Fruit fly (Drosophila melanogaster) whole organism, embryonic: ENCODE data around the gene CG5639.
A peak's percentile ranks its signal among the peaks of the same experiment; 100 is the strongest.

Experiments used
- B-H1 ChIP-seq: fragments of 200-800 bp; sonication (Bioruptor generic); IDR thresholded peaks from 3 replicates; pipeline ENCODE4 v1.3.6; 2022; ENCODE audit warnings: missing biosample characterization, missing genetic modification characterization
- B-H2 ChIP-seq: fragments of 200-800 bp; sonication (Bioruptor generic); optimal IDR thresholded peaks from 2 replicates; lab custom pipeline; 2018; ENCODE audit warnings: missing biosample characterization, mild to moderate bottlenecking, missing genetic modification characterization
- Bteb2 ChIP-seq: fragments of 200-800 bp; sonication (Bioruptor generic); optimal IDR thresholded peaks from 2 replicates; lab custom pipeline; 2016; ENCODE audit warnings: missing biosample characterization, missing genetic modification characterization
- CG10147 ChIP-seq: fragments of 200-800 bp; sonication (Bioruptor generic); optimal IDR thresholded peaks from 2 replicates; lab custom pipeline; 2019; ENCODE audit warnings: missing biosample characterization, mild to moderate bottlenecking, missing genetic modification characterization, moderate library complexity
- CG11695 ChIP-seq: fragments of 200-800 bp; sonication (Bioruptor generic); IDR thresholded peaks from 3 replicates; pipeline ENCODE4 v1.3.6; 2022; ENCODE audit warnings: missing biosample characterization, missing genetic modification characterization
- CG18599 ChIP-seq: fragments of 200-800 bp; sonication (Bioruptor generic); optimal IDR thresholded peaks from 3 replicates; lab custom pipeline; 2017; ENCODE audit warnings: missing biosample characterization, missing genetic modification characterization, mild to moderate bottlenecking, moderate library complexity, missing genetic modification reagents
- CG18619 ChIP-seq: fragments of 200-800 bp; sonication (Bioruptor generic); optimal IDR thresholded peaks from 3 replicates; lab custom pipeline; 2017; ENCODE audit warnings: missing biosample characterization, mild to moderate bottlenecking, missing genetic modification characterization
- CG2120 ChIP-seq: fragments of 200-800 bp; sonication (Bioruptor generic); optimal IDR thresholded peaks from 3 replicates; lab custom pipeline; 2016; ENCODE audit warnings: missing biosample characterization, missing genetic modification characterization
- CG2678 ChIP-seq: fragments of 200-800 bp; sonication (Bioruptor generic); optimal IDR thresholded peaks from 3 replicates; lab custom pipeline; 2019; ENCODE audit warnings: missing biosample characterization, mild to moderate bottlenecking, missing genetic modification characterization, moderate library complexity
- CG30020 ChIP-seq: fragments of 200-800 bp; optimal IDR thresholded peaks from 2 replicates; lab custom pipeline; 2019; ENCODE audit warnings: missing biosample characterization, mild to moderate bottlenecking, missing genetic modification characterization, moderate library complexity
- CG31365 ChIP-seq: fragments of 200-800 bp; sonication (Bioruptor generic); optimal IDR thresholded peaks from 2 replicates; lab custom pipeline; 2018; ENCODE audit warnings: missing biosample characterization, mild to moderate bottlenecking, missing genetic modification characterization
- CG31441 ChIP-seq: fragments of 200-800 bp; sonication (Bioruptor generic); IDR thresholded peaks from 2 replicates; pipeline ENCODE4 v1.3.6; 2022; ENCODE audit warnings: missing biosample characterization, missing genetic modification characterization
- CG3281 ChIP-seq: fragments of 200-800 bp; sonication (Bioruptor generic); optimal IDR thresholded peaks from 3 replicates; lab custom pipeline; 2017; ENCODE audit warnings: missing biosample characterization, mild to moderate bottlenecking, missing genetic modification characterization
- CG33213 ChIP-seq: fragments of 200-800 bp; sonication (Bioruptor generic); optimal IDR thresholded peaks from 3 replicates; lab custom pipeline; 2016; ENCODE audit warnings: missing biosample characterization, missing genetic modification characterization
- CG3838 ChIP-seq: fragments of 200-800 bp; sonication (Bioruptor generic); optimal IDR thresholded peaks from 3 replicates; lab custom pipeline; 2016; ENCODE audit warnings: missing biosample characterization, missing genetic modification characterization
- CG4404 ChIP-seq: fragments of 200-800 bp; sonication (Bioruptor generic); IDR thresholded peaks from 2 replicates; pipeline ENCODE4 v1.3.6; 2022; ENCODE audit warnings: missing biosample characterization, missing genetic modification characterization
- CG4617 ChIP-seq: fragments of 200-800 bp; sonication (Bioruptor generic); optimal IDR thresholded peaks from 3 replicates; lab custom pipeline; 2016; ENCODE audit warnings: missing biosample characterization, missing genetic modification characterization, borderline replicate concordance
- CG7372 ChIP-seq: fragments of 200-800 bp; sonication (Bioruptor generic); IDR thresholded peaks from 2 replicates; pipeline ENCODE4 v1.3.6; 2022; ENCODE audit warnings: missing biosample characterization, missing genetic modification characterization
- CG8290 ChIP-seq, 3 experiments: fragments of 200-800 bp; sonication (Bioruptor generic); optimal IDR thresholded peaks; 2 replicates each; lab custom pipeline; 2016 to 2019; ENCODE audit warnings: missing biosample characterization in 3 of 3, missing genetic modification characterization in 3 of 3, mild to moderate bottlenecking in 2 of 3, moderate library complexity in 1 of 3
- CoRest ChIP-seq: fragments of 200-800 bp; sonication (Bioruptor generic); optimal IDR thresholded peaks from 3 replicates; lab custom pipeline; 2018; ENCODE audit warnings: missing biosample characterization, mild to moderate bottlenecking, missing genetic modification characterization, moderate library complexity
- Dbx ChIP-seq: fragments of 200-800 bp; sonication (Bioruptor generic); IDR thresholded peaks from 3 replicates; pipeline ENCODE4 v1.3.6; 2022; ENCODE audit warnings: missing biosample characterization, missing genetic modification characterization
- Doc3 ChIP-seq: fragments of 200-800 bp; sonication (Bioruptor generic); IDR thresholded peaks from 3 replicates; pipeline ENCODE4 v1.3.6; 2022; ENCODE audit warnings: missing biosample characterization, missing genetic modification characterization; ENCODE audit not compliant: partially characterized antibody
- Ets65A ChIP-seq: fragments of 200-800 bp; sonication (Bioruptor generic); peaks from one replicate; lab custom pipeline; 2016; ENCODE audit warnings: missing biosample characterization, missing genetic modification characterization
- Fer1 ChIP-seq: fragments of 200-800 bp; sonication (Bioruptor generic); optimal IDR thresholded peaks from 2 replicates; lab custom pipeline; 2017; ENCODE audit warnings: missing biosample characterization, mild to moderate bottlenecking, missing genetic modification characterization
- Hr51 ChIP-seq, 2 experiments: fragments of 200-800 bp; sonication (Bioruptor generic); optimal IDR thresholded peaks; 2 replicates in 1 of 2; 3 replicates in 1 of 2; lab custom pipeline; 2016 to 2018; ENCODE audit warnings: missing biosample characterization in 2 of 2, missing genetic modification characterization in 2 of 2, mild to moderate bottlenecking in 1 of 2, moderate library complexity in 1 of 2
- Meics ChIP-seq: fragments of 200-800 bp; sonication (Bioruptor generic); optimal IDR thresholded peaks from 2 replicates; lab custom pipeline; 2017; ENCODE audit warnings: missing biosample characterization, mild to moderate bottlenecking, missing genetic modification characterization
- NC2α ChIP-seq: fragments of 200-800 bp; sonication (Bioruptor generic); optimal IDR thresholded peaks from 2 replicates; lab custom pipeline; 2016; ENCODE audit warnings: missing biosample characterization, missing genetic modification characterization
- NK7.1 ChIP-seq: fragments of 200-800 bp; sonication (Bioruptor generic); optimal IDR thresholded peaks from 3 replicates; lab custom pipeline; 2016; ENCODE audit warnings: missing biosample characterization, missing genetic modification characterization
- Ptx1 ChIP-seq: fragments of 200-800 bp; sonication (Bioruptor generic); IDR thresholded peaks from 2 replicates; pipeline ENCODE4 v1.3.6; 2022; ENCODE audit warnings: missing biosample characterization, missing genetic modification characterization
- Side ChIP-seq: fragments of 200-800 bp; sonication (Bioruptor generic); optimal IDR thresholded peaks from 2 replicates; lab custom pipeline; 2016; ENCODE audit warnings: missing biosample characterization, missing genetic modification characterization
- Sry-β ChIP-seq: fragments of 200-800 bp; sonication (Bioruptor generic); optimal IDR thresholded peaks from 2 replicates; lab custom pipeline; 2018; ENCODE audit warnings: missing biosample characterization, mild to moderate bottlenecking, missing genetic modification characterization, moderate library complexity
- Xbp1 ChIP-seq: fragments of 200-800 bp; sonication (Bioruptor generic); optimal IDR thresholded peaks from 3 replicates; lab custom pipeline; 2016; ENCODE audit warnings: missing biosample characterization, mild to moderate bottlenecking, missing genetic modification characterization
- ara ChIP-seq: fragments of 200-800 bp; sonication (Bioruptor generic); IDR thresholded peaks from 2 replicates; pipeline ENCODE4 v1.3.6; 2022; ENCODE audit warnings: missing biosample characterization, missing genetic modification characterization
- bcd ChIP-seq: fragments of 200-800 bp; sonication (Bioruptor generic); optimal IDR thresholded peaks from 2 replicates; lab custom pipeline; 2017; ENCODE audit warnings: missing biosample characterization, mild to moderate bottlenecking, missing genetic modification characterization
- caup ChIP-seq: fragments of 200-800 bp; sonication (Bioruptor generic); optimal IDR thresholded peaks from 3 replicates; lab custom pipeline; 2017; ENCODE audit warnings: missing biosample characterization, mild to moderate bottlenecking, missing genetic modification characterization, moderate library complexity; ENCODE audit not compliant: severe bottlenecking
- croc ChIP-seq: fragments of 200-800 bp; sonication (Bioruptor generic); conservative IDR thresholded peaks from 3 replicates; pipeline ENCODE4 v1.3.6; 2022; ENCODE audit warnings: missing biosample characterization, missing genetic modification characterization
- crol ChIP-seq: fragments of 200-800 bp; sonication (Bioruptor generic); IDR thresholded peaks from 2 replicates; pipeline ENCODE4 v1.3.6; 2022; ENCODE audit warnings: missing biosample characterization, missing genetic modification characterization
- dmrt99B ChIP-seq: fragments of 200-800 bp; sonication (Bioruptor generic); optimal IDR thresholded peaks from 2 replicates; lab custom pipeline; 2018; ENCODE audit warnings: missing biosample characterization, mild to moderate bottlenecking, missing genetic modification characterization, moderate library complexity
- ftz-f1 ChIP-seq: fragments of 200-800 bp; sonication (Bioruptor generic); optimal IDR thresholded peaks from 2 replicates; lab custom pipeline; 2016; ENCODE audit warnings: missing biosample characterization, missing genetic modification characterization
- jumu ChIP-seq: fragments of 200-800 bp; sonication (Bioruptor generic); optimal IDR thresholded peaks from 3 replicates; lab custom pipeline; 2016; ENCODE audit warnings: missing biosample characterization, missing genetic modification characterization
- kay ChIP-seq: fragments of 200-800 bp; sonication (Bioruptor generic); optimal IDR thresholded peaks from 2 replicates; lab custom pipeline; 2016; ENCODE audit warnings: missing biosample characterization, missing genetic modification characterization
- lola ChIP-seq, 3 experiments: fragments of >200 bp in 2 of 3; fragments of 200-800 bp in 1 of 3; sonication (Bioruptor generic) in 1 of 3; optimal IDR thresholded peaks; 2 replicates each; lab custom pipeline; 2017 to 2019; ENCODE audit warnings: missing biosample characterization in 3 of 3, missing genetic modification characterization in 3 of 3, mild to moderate bottlenecking in 1 of 3, moderate library complexity in 1 of 3
- nom ChIP-seq: fragments of 200-800 bp; sonication (Bioruptor generic); optimal IDR thresholded peaks from 2 replicates; lab custom pipeline; 2017; ENCODE audit warnings: missing biosample characterization, missing genetic modification characterization, mild to moderate bottlenecking, moderate library complexity, missing genetic modification reagents
- pan ChIP-seq, 4 experiments: fragments of >200 bp in 3 of 4; fragments of 200-800 bp in 1 of 4; sonication (Bioruptor generic) in 1 of 4; optimal IDR thresholded peaks in 3 of 4; IDR thresholded peaks in 1 of 4; 2 replicates each; pipeline versions ENCODE4 v1.3.6 to Lab custom; 2017 to 2022; ENCODE audit warnings: missing biosample characterization in 2 of 4, missing genetic modification characterization in 2 of 4, mixed read lengths in 1 of 4
- pum ChIP-seq: fragments of 200-800 bp; sonication (Bioruptor generic); optimal IDR thresholded peaks from 2 replicates; lab custom pipeline; 2016; ENCODE audit warnings: missing biosample characterization, missing genetic modification characterization
- scrt ChIP-seq: fragments of 200-800 bp; sonication (Bioruptor generic); optimal IDR thresholded peaks from 2 replicates; lab custom pipeline; 2018; ENCODE audit warnings: missing biosample characterization, mild to moderate bottlenecking, missing genetic modification characterization, moderate library complexity
- sqz ChIP-seq: fragments of 200-800 bp; sonication (Bioruptor generic); optimal IDR thresholded peaks from 3 replicates; lab custom pipeline; 2018; ENCODE audit warnings: missing biosample characterization, mild to moderate bottlenecking, missing genetic modification characterization
- stc ChIP-seq: fragments of 200-800 bp; sonication (Bioruptor generic); IDR thresholded peaks from 2 replicates; pipeline ENCODE4 v1.3.6; 2022; ENCODE audit warnings: missing biosample characterization, missing genetic modification characterization
- tgo ChIP-seq: fragments of 200-800 bp; sonication (Bioruptor generic); IDR thresholded peaks from 3 replicates; pipeline ENCODE4 v1.3.6; 2022; ENCODE audit warnings: missing biosample characterization, missing genetic modification characterization

Gene CG5639

dm6 chr3R:27621861-27622260 is 25.9 kb upstream of the CG5639 start (continued):
- 0 out of 3 replicates have a peak, but pooled peaks have one; percentile 38 for TF ChIP-seq CG11695 (GFP tag; lab: Robert Waterston, UW)
- TF ChIP-seq Doc3 (GFP tag; lab: Robert Waterston, UW), result no peak
- TF ChIP-seq Ptx1 (GFP tag; lab: Robert Waterston, UW), result 0 out of 2 replicates have a peak, but pooled peaks have one; percentile 19
- peak; percentile 47 for TF ChIP-seq CG2120 (GFP tag; lab: Kevin White, UChicago)
- TF ChIP-seq Hr51 (GFP tag; optimal IDR thresholded peaks at IDR 0.05; lab: Kevin White, UChicago), result peak in 1 of 2 experiments; percentile 23
- TF ChIP-seq CG18599 (GFP tag; lab: Kevin White, UChicago), result peak; percentile 58
- TF ChIP-seq caup (GFP tag; lab: Kevin White, UChicago), result peak; percentile 3
- TF ChIP-seq NK7.1 (GFP tag; lab: Kevin White, UChicago), result no peak
- no peak for TF ChIP-seq CG8290 (GFP tag; optimal IDR thresholded peaks at IDR 0.05; lab: Kevin White, UChicago)
- TF ChIP-seq CG8290 (tag; optimal IDR thresholded peaks at IDR 0.05; lab: Kevin White, UChicago), result peak in 1 of 2 experiments; percentile 43
- peak; percentile 16 for TF ChIP-seq Fer1 (GFP tag; lab: Kevin White, UChicago)
- TF ChIP-seq CG31365 (tag; lab: Kevin White, UChicago), result no peak
- TF ChIP-seq CG4404 (GFP tag; lab: Robert Waterston, UW), result no peak
- peak; percentile 22; the same call in 1 of the 3 replicates for TF ChIP-seq tgo
- no peak for TF ChIP-seq CG4617
- peak; percentile 5 for TF ChIP-seq bcd
- no peak for TF ChIP-seq Bteb2 (GFP tag; lab: Kevin White, UChicago)
- peak; percentile 27; the same call in 2 of the 3 replicates for TF ChIP-seq B-H1 (GFP tag; lab: Robert Waterston, UW)
- TF ChIP-seq NC2α (GFP tag; lab: Kevin White, UChicago), result no peak
- peak; percentile 31; the same call in 1 of the 2 replicates for TF ChIP-seq CG31441
- no peak for TF ChIP-seq sqz
- no peak for TF ChIP-seq CG3281
- peak; percentile 15 for TF ChIP-seq Meics (GFP tag; lab: Kevin White, UChicago)
- no peak for TF ChIP-seq jumu (GFP tag; lab: Kevin White, UChicago)
- no peak for TF ChIP-seq stc (GFP tag; lab: Robert Waterston, UW)
- TF ChIP-seq CoRest (tag; lab: Kevin White, UChicago), result peak; percentile 11
- no peak for TF ChIP-seq CG33213
- TF ChIP-seq scrt (GFP tag; lab: Kevin White, UChicago), result no peak
- TF ChIP-seq Dbx (GFP tag; lab: Robert Waterston, UW), result 0 out of 3 replicates have a peak, but pooled peaks have one; percentile 24
- TF ChIP-seq B-H2, result no peak
- TF ChIP-seq nom (GFP tag; lab: Kevin White, UChicago), result no peak
- no peak for TF ChIP-seq Side (GFP tag; lab: Kevin White, UChicago)
- no peak for TF ChIP-seq pum
- peak; percentile 45 for TF ChIP-seq CG2678 (tag; lab: Kevin White, UChicago)
- TF ChIP-seq CG7372 (GFP tag; lab: Robert Waterston, UW), result 0 out of 2 replicates have a peak, but pooled peaks have one; percentile 22
- peak; percentile 46 for TF ChIP-seq dmrt99B (tag; lab: Kevin White, UChicago)
- TF ChIP-seq ftz-f1, result no peak
- no peak for TF ChIP-seq ara
- TF ChIP-seq CG30020 (tag; lab: Kevin White, UChicago), result no peak
- no peak; the same call in 2 of the 3 replicates for TF ChIP-seq croc (GFP tag; lab: Robert Waterston, UW)
- no peak for TF ChIP-seq lola (GFP tag; optimal IDR thresholded peaks at IDR 0.05; lab: Kevin White, UChicago)
- no peak for TF ChIP-seq kay (GFP tag; lab: Kevin White, UChicago)
- TF ChIP-seq CG10147 (GFP tag; lab: Kevin White, UChicago), result no peak
- TF ChIP-seq crol, result no peak
- no peak for TF ChIP-seq CG18619 (GFP tag; lab: Kevin White, UChicago)
- TF ChIP-seq Sry-β (GFP tag; lab: Kevin White, UChicago), result no peak
- TF ChIP-seq pan (optimal IDR thresholded peaks at IDR 0.05; lab: Kevin White, UChicago), result no peak
- TF ChIP-seq pan (GFP tag; optimal IDR thresholded peaks at IDR 0.05 in 1 of 2, IDR thresholded peaks at IDR 0.05 in 1 of 2), result no peak
- TF ChIP-seq CG3838, result no peak
- TF ChIP-seq Ets65A (GFP tag; lab: Kevin White, UChicago), result peak; percentile 68
- peak; percentile 13 for TF ChIP-seq Xbp1 (GFP tag; lab: Kevin White, UChicago)
